Fruit fly (Drosophila melanogaster): ENCODE measurements around the gene PolE2.

Gene PolE2

DNA sequence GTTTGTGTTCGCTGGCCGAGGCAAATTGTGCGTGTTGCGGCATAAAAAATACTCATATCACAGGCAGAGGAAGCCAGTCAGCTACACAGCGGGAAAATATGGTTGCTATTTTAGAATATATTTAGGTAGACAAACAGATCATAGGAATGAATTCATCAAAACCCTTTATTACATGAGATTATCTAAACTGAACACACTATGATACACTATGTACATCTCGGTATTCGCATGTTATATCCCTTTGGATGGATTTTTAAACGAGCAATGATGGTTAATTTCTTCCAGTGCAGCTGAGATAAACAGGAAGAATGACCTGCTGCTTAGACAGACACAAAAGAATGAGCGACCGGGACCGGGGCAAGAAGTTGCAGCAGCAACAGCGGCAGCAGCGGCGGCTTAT lies 40.3 kb downstream of the PolE2 start (continued):
- TF ChIP-seq Smox (GFP tag; optimal IDR thresholded peaks at IDR 0.05) (peak; percentile 13), Met (GFP tag; optimal IDR thresholded peaks at IDR 0.05) (peak; percentile 37), svp (GFP tag) (peak; percentile 72), Sox102F (GFP tag; optimal IDR thresholded peaks at IDR 0.05) (no peak), Gug (GFP tag; IDR thresholded peaks at IDR 0.05) (no peak), Eip93F (GFP tag; optimal IDR thresholded peaks at IDR 0.05) (no peak), CG4318 (GFP tag; optimal IDR thresholded peaks at IDR 0.05) (no peak), CG34406 (GFP tag; optimal IDR thresholded peaks at IDR 0.05) (no peak), CG6808 (GFP tag; optimal IDR thresholded peaks at IDR 0.05) (peak; percentile 57), CG6792 (GFP tag; optimal IDR thresholded peaks at IDR 0.05) (peak; percentile 8), Hr39 (GFP tag; optimal IDR thresholded peaks at IDR 0.05) (peak; percentile 26), Ets96B (tag; optimal IDR thresholded peaks at IDR 0.05) (peak; percentile 56), Lpt (GFP tag; optimal IDR thresholded peaks at IDR 0.05) (no peak), CG9139 (GFP tag; optimal IDR thresholded peaks at IDR 0.05) (no peak), Eip78C (GFP tag) (peak; percentile 77), fd59A (GFP tag; optimal IDR thresholded peaks at IDR 0.05) (peak; percentile 12), Hr38 (GFP tag; optimal IDR thresholded peaks at IDR 0.05) (no peak), vri (GFP tag; optimal IDR thresholded peaks at IDR 0.05) (peak; percentile 13), CG31627 (GFP tag; optimal IDR thresholded peaks at IDR 0.05) (no peak), CG8119 (GFP tag; IDR thresholded peaks at IDR 0.05) (no peak), salr (GFP tag; optimal IDR thresholded peaks at IDR 0.05) (no peak), fd85E (GFP tag; optimal IDR thresholded peaks at IDR 0.05) (no peak), CG8319 (GFP tag; optimal IDR thresholded peaks at IDR 0.05) (no peak)

DNA sequence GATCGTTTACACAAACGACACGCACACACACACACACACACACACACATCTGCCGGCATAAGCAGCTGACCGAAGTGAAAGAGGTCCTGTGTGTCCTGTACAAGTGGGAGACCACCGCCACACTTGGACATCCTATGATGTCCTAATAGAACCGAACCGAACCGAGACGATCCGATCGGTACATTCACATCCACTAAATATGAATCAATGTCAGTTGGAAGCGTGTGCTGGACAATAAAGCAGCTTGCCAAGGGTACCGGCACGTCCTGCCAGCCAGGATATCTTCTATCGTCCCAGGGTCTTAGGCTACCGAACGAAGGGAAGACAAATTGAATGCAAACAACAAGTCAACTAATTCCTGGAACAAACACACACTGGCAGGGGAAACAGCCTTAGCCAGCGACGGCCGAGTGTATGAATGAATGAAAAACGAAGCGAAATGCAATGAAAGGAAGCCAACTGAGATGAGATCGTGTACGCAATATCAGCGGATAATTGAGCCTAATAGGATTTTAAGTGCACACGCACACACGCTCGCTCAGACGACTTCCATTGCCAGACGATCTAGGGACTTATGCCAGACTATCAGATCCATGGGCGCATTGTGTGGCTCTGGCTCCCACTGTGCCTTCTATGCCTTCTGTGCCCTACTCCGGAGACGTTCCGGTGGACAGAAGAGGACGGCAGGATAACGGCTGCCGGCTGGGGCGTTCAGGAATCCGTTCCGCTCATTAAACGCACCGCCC lies 41.0 kb downstream of the PolE2 start:
- TF ChIP-seq CG3032 (tag; optimal IDR thresholded peaks at IDR 0.05) (no peak), topi (GFP tag; optimal IDR thresholded peaks at IDR 0.05) (no peak), CG11294 (GFP tag; IDR thresholded peaks at IDR 0.05) (no peak), ss (GFP tag; optimal IDR thresholded peaks at IDR 0.05) (no peak), fkh (GFP tag; optimal IDR thresholded peaks at IDR 0.05) (no peak), CG7368 (GFP tag; optimal IDR thresholded peaks at IDR 0.05) (no peak), achi (GFP tag; optimal IDR thresholded peaks at IDR 0.05) (no peak), Met (GFP tag; optimal IDR thresholded peaks at IDR 0.05) (no peak), Blimp-1 (GFP tag; optimal IDR thresholded peaks at IDR 0.05) (no peak), Lpt (GFP tag; optimal IDR thresholded peaks at IDR 0.05) (no peak), CG8319 (GFP tag; optimal IDR thresholded peaks at IDR 0.05) (no peak), spab (GFP tag; optimal IDR thresholded peaks at IDR 0.05) (no peak), dac (GFP tag; optimal IDR thresholded peaks at IDR 0.05) (no peak), CG8632 (GFP tag; optimal IDR thresholded peaks at IDR 0.05) (no peak), CG6854 (GFP tag; optimal IDR thresholded peaks at IDR 0.05) (no peak), dsx (GFP tag; optimal IDR thresholded peaks at IDR 0.05; ENCODE audit: poor library complexity, severe bottlenecking) (no peak), CG15336 (GFP tag; IDR thresholded peaks at IDR 0.05) (no peak), svp (GFP tag) (no peak), eg (GFP tag; IDR thresholded peaks at IDR 0.05) (no peak)

- TF ChIP-seq CG10631 (GFP tag; optimal IDR thresholded peaks at IDR 0.05) = peak; percentile 5
- TF ChIP-seq Eip78C (GFP tag) = peak; percentile 57
- TF ChIP-seq Blimp-1 (GFP tag; optimal IDR thresholded peaks at IDR 0.05) = no peak
- peak; percentile 7 for TF ChIP-seq CG3919 (GFP tag; optimal IDR thresholded peaks at IDR 0.05)
- no peak for TF ChIP-seq dsx (GFP tag; optimal IDR thresholded peaks at IDR 0.05; ENCODE audit: poor library complexity, severe bottlenecking)
- no peak for TF ChIP-seq Sox15 (GFP tag; optimal IDR thresholded peaks at IDR 0.05)
- TF ChIP-seq CG4318 (GFP tag; optimal IDR thresholded peaks at IDR 0.05) = no peak
- TF ChIP-seq salr (GFP tag; optimal IDR thresholded peaks at IDR 0.05) = no peak
- peak; percentile 38; the same call in 2 of the 3 replicates for TF ChIP-seq CG8119 (GFP tag; IDR thresholded peaks at IDR 0.05)
- no peak for TF ChIP-seq dac (GFP tag; optimal IDR thresholded peaks at IDR 0.05)
- TF ChIP-seq CG32006 (GFP tag; optimal IDR thresholded peaks at IDR 0.05) = peak; percentile 39
- no peak for TF ChIP-seq CG34406 (GFP tag; optimal IDR thresholded peaks at IDR 0.05)
- TF ChIP-seq CG15336 (GFP tag; IDR thresholded peaks at IDR 0.05) = peak; percentile 56
- no peak for TF ChIP-seq CG9139 (GFP tag; optimal IDR thresholded peaks at IDR 0.05)
- peak; percentile 4 for TF ChIP-seq Hr4 (GFP tag; optimal IDR thresholded peaks at IDR 0.05)
Measured at dm6 chr3L:5855098-5855497, 42.1 kb downstream of the PolE2 start.

Measured in whole organism, prepupa.